Fruit fly (Drosophila melanogaster) whole organism, embryonic: ENCODE results near the gene Pgant8.

Experiments used
- CG11093 ChIP-seq: fragments of 200-800 bp; sonication (Bioruptor generic); IDR thresholded peaks from 3 replicates; pipeline ENCODE4 v1.3.6; 2022; ENCODE audit warnings: missing biosample characterization, missing genetic modification characterization
- CG13894 ChIP-seq: fragments of 200-800 bp; sonication (Bioruptor generic); optimal IDR thresholded peaks from 3 replicates; lab custom pipeline; 2018; ENCODE audit warnings: missing biosample characterization, mild to moderate bottlenecking, missing genetic modification characterization, moderate library complexity
- CG6765 ChIP-seq: fragments of 200-800 bp; sonication (Bioruptor generic); optimal IDR thresholded peaks from 3 replicates; lab custom pipeline; 2017; ENCODE audit warnings: missing biosample characterization, mild to moderate bottlenecking, missing genetic modification characterization
- CG6854 ChIP-seq: fragments of 200-800 bp; sonication (Bioruptor generic); optimal IDR thresholded peaks from 3 replicates; lab custom pipeline; 2017; ENCODE audit warnings: missing biosample characterization, mild to moderate bottlenecking, missing genetic modification characterization
- Camta ChIP-seq: fragments of 200-800 bp; sonication (Bioruptor generic); optimal IDR thresholded peaks from 2 replicates; lab custom pipeline; 2016; ENCODE audit warnings: missing biosample characterization, missing genetic modification characterization
- HLH4C ChIP-seq: fragments of 200-800 bp; sonication (Bioruptor generic); IDR thresholded peaks from 3 replicates; pipeline ENCODE4 v1.3.6; 2022; ENCODE audit warnings: missing biosample characterization, missing genetic modification characterization; ENCODE audit not compliant: partially characterized antibody
- NK7.1 ChIP-seq: fragments of 200-800 bp; sonication (Bioruptor generic); optimal IDR thresholded peaks from 3 replicates; lab custom pipeline; 2016; ENCODE audit warnings: missing biosample characterization, missing genetic modification characterization
- bbx ChIP-seq: fragments of 200-800 bp; sonication (Bioruptor generic); IDR thresholded peaks from 2 replicates; pipeline ENCODE4 v1.3.6; 2022; ENCODE audit warnings: missing biosample characterization, missing genetic modification characterization; ENCODE audit not compliant: partially characterized antibody
- en ChIP-seq: fragments of 200-800 bp; sonication (Bioruptor generic); optimal IDR thresholded peaks from 2 replicates; lab custom pipeline; 2016; ENCODE audit warnings: missing biosample characterization, missing genetic modification characterization
- stwl ChIP-seq: fragments of 200-800 bp; sonication (Bioruptor generic); optimal IDR thresholded peaks from 3 replicates; lab custom pipeline; 2018; ENCODE audit warnings: missing biosample characterization, mild to moderate bottlenecking, missing genetic modification characterization, moderate library complexity

dm6 chr3L:15728195-15728594, 44.5 kb downstream of the Pgant8 start, which contains the start of gene comm:
- TF ChIP-seq CG11093 (GFP tag; lab: Robert Waterston, UW) (no peak), bbx (GFP tag; lab: Robert Waterston, UW) (peak; percentile 78), CG13894 (tag; lab: Kevin White, UChicago) (peak; percentile 69), stwl (tag; lab: Kevin White, UChicago) (no peak), en (GFP tag; lab: Kevin White, UChicago) (no peak), HLH4C (GFP tag; lab: Robert Waterston, UW) (peak; percentile 55; the same call in 2 of the 3 replicates), Camta (GFP tag; lab: Kevin White, UChicago) (no peak), CG6854 (GFP tag; lab: Kevin White, UChicago) (peak; percentile 41), CG6765 (GFP tag; lab: Kevin White, UChicago) (peak; percentile 19), NK7.1 (no peak)
